Fruit fly (Drosophila melanogaster) whole organism, wandering third instar larva: ENCODE measurements around the gene Ccp84Ac.

Experiments
- Jra ChIP-seq: sonication (Bioruptor generic); optimal IDR thresholded peaks from 2 replicates; lab custom pipeline; 2016; ENCODE audit warnings: missing biosample characterization, missing genetic modification characterization
- OdsH ChIP-seq: fragments of 200-800 bp; sonication (Bioruptor generic); optimal IDR thresholded peaks from 2 replicates; lab custom pipeline; 2016; ENCODE audit warnings: missing biosample characterization, mild to moderate bottlenecking, missing genetic modification characterization
- dsf ChIP-seq: sonication (Bioruptor generic); optimal IDR thresholded peaks from 2 replicates; lab custom pipeline; 2016; ENCODE audit warnings: missing biosample characterization, missing genetic modification characterization, borderline replicate concordance
- h ChIP-seq: fragments of 200-800 bp; sonication (Bioruptor generic); optimal IDR thresholded peaks from 3 replicates; lab custom pipeline; 2016; ENCODE audit warnings: missing biosample characterization, mild to moderate bottlenecking, missing genetic modification characterization
- jim ChIP-seq: fragments of 175-275, 200-325 bp; sonication (Bioruptor generic); optimal IDR thresholded peaks from 2 replicates; lab custom pipeline; 2016; ENCODE audit warnings: missing biosample characterization, mild to moderate bottlenecking, missing genetic modification characterization
- lola ChIP-seq: fragments of >200 bp; optimal IDR thresholded peaks from 2 replicates; lab custom pipeline; 2017; ENCODE audit warnings: missing biosample characterization, missing genetic modification characterization
- pan ChIP-seq: fragments of >200 bp; optimal IDR thresholded peaks from 2 replicates; lab custom pipeline; 2017
- rgr ChIP-seq: fragments of 200-800 bp; sonication (Bioruptor generic); optimal IDR thresholded peaks from 3 replicates; lab custom pipeline; 2016; ENCODE audit warnings: missing biosample characterization, mild to moderate bottlenecking, missing genetic modification characterization
- sage ChIP-seq: fragments of 200-800 bp; sonication (Bioruptor generic); optimal IDR thresholded peaks from 2 replicates; lab custom pipeline; 2016; ENCODE audit warnings: missing biosample characterization, mild to moderate bottlenecking, missing genetic modification characterization
- usp ChIP-seq: fragments of >200 bp; optimal IDR thresholded peaks from 2 replicates; lab custom pipeline; 2017; ENCODE audit warnings: missing biosample characterization, missing genetic modification characterization

DNA sequence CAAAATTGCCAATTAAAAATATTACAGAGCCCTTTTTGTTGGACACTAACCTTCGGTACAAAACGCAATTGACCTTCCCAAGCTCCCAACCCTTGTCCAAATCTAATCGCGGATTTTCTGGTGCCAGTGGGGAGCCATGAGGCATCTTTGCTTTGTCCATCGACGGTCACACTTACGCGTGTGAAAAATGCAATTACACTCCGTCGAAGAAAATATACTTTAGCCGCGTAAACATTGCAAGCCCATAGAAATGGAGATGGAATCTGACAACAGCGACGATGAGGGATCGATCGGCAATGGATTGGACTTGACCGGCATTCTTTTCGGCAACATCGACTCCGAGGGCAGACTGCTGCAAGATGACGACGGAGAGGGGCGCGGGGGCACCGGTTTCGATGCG lies 49.3 kb downstream of the Ccp84Ac start, which contains the start of gene Taf1:
- no peak for TF ChIP-seq rgr (GFP tag; lab: Kevin White, UChicago)
- TF ChIP-seq Jra (GFP tag; lab: Kevin White, UChicago) = no peak
- TF ChIP-seq OdsH (GFP tag; lab: Kevin White, UChicago) = no peak
- TF ChIP-seq jim (GFP tag; lab: Kevin White, UChicago) = no peak
- TF ChIP-seq pan (lab: Kevin White, UChicago) = no peak
- no peak for TF ChIP-seq h (GFP tag; lab: Kevin White, UChicago)
- TF ChIP-seq lola (GFP tag; lab: Kevin White, UChicago) = no peak
- TF ChIP-seq dsf (GFP tag; lab: Kevin White, UChicago) = no peak
- TF ChIP-seq usp (GFP tag; lab: Kevin White, UChicago) = no peak
- TF ChIP-seq sage (GFP tag; lab: Kevin White, UChicago) = no peak
